Fruit fly (Drosophila melanogaster): ENCODE measurements around the gene Ucp4B.

Gene Ucp4B

DNA sequence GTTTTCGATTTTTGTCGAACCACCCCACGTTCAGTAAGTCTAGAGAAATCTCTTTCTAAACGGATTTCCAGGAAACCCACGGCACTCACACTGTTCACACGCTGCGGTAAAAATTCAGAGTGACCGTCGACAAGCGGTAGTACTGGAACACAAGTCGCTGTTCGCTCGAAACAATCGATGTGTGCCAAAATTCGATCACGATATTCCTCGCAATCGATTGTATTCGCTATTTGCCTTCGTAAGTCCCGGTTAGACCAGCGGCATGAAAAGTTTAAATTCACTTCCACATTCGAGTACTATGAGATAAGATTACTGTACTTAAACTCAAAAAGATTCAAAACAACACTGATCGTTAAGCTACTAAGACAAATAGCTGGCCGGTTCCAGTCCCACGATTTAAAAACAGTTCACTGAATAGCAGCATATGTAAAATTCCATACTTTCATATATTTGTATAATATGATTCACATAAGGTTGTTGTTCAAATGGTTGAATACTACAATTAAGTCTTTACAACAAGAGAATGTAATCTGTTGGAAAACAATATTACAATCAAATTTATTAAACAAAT is 11.3 kb downstream of the Ucp4B start, which contains the start of gene chic (continued):
- no peak for TF ChIP-seq CG14860 (GFP tag; IDR thresholded peaks at IDR 0.05; ENCODE audit: partially characterized antibody)
- peak; percentile 8 for TF ChIP-seq vfl (GFP tag; optimal IDR thresholded peaks at IDR 0.05)
- TF ChIP-seq Sry-δ (GFP tag; optimal IDR thresholded peaks at IDR 0.05) = peak; percentile 20
- TF ChIP-seq her (GFP tag; optimal IDR thresholded peaks at IDR 0.05) = peak; percentile 20
- TF ChIP-seq dm (GFP tag; optimal IDR thresholded peaks at IDR 0.05) = peak; percentile 42
- peak; percentile 10 for TF ChIP-seq Hsf (GFP tag; optimal IDR thresholded peaks at IDR 0.05)
- no peak for TF ChIP-seq bigmax (GFP tag; optimal IDR thresholded peaks at IDR 0.05)
- TF ChIP-seq ind (GFP tag; optimal IDR thresholded peaks at IDR 0.05) = peak; percentile 26
- TF ChIP-seq CG7786 (GFP tag; optimal IDR thresholded peaks at IDR 0.05) = peak; percentile 34
- TF ChIP-seq Hr3 (GFP tag; optimal IDR thresholded peaks at IDR 0.05) = peak; percentile 6
- TF ChIP-seq CG4617 (GFP tag; optimal IDR thresholded peaks at IDR 0.05; ENCODE audit: borderline replicate concordance) = peak; percentile 45
- peak; percentile 12 for TF ChIP-seq dmrt99B (tag; optimal IDR thresholded peaks at IDR 0.05)
- peak; percentile 79 for TF ChIP-seq Med (GFP tag)
- TF ChIP-seq dmrt11E (tag; optimal IDR thresholded peaks at IDR 0.05) = no peak
- no peak for TF ChIP-seq ato (GFP tag; IDR thresholded peaks at IDR 0.05; ENCODE audit: partially characterized antibody)
- peak; percentile 20 for TF ChIP-seq CG6765 (GFP tag; optimal IDR thresholded peaks at IDR 0.05)
- TF ChIP-seq pzg (GFP tag; optimal IDR thresholded peaks at IDR 0.05) = peak; percentile 85
- TF ChIP-seq Lhr (GFP tag; optimal IDR thresholded peaks at IDR 0.05) = no peak
- TF ChIP-seq pfk (GFP tag; optimal IDR thresholded peaks at IDR 0.05) = peak; percentile 29
- peak; percentile 5 for TF ChIP-seq org-1 (GFP tag; optimal IDR thresholded peaks at IDR 0.05)
- TF ChIP-seq Mad (GFP tag; optimal IDR thresholded peaks at IDR 0.05) = no peak
- no peak for TF ChIP-seq Sox100B (GFP tag; optimal IDR thresholded peaks at IDR 0.05)
- TF ChIP-seq en (GFP tag; optimal IDR thresholded peaks at IDR 0.05) = peak; percentile 10
- TF ChIP-seq Myb (GFP tag; optimal IDR thresholded peaks at IDR 0.05) = no peak
- TF ChIP-seq Fer3 (tag; optimal IDR thresholded peaks at IDR 0.05) = peak; percentile 27
- no peak for TF ChIP-seq CG2202 (tag; optimal IDR thresholded peaks at IDR 0.05)
- TF ChIP-seq CrebB (tag; optimal IDR thresholded peaks at IDR 0.05) = peak; percentile 52
- TF ChIP-seq E2f2 (GFP tag; IDR thresholded peaks at IDR 0.05) = no peak
- no peak for TF ChIP-seq CG4854 (GFP tag; optimal IDR thresholded peaks at IDR 0.05)
- no peak for TF ChIP-seq CG6683 (GFP tag; optimal IDR thresholded peaks at IDR 0.05)
- peak; percentile 57 for TF ChIP-seq stwl (tag; optimal IDR thresholded peaks at IDR 0.05)
- peak; percentile 23 for TF ChIP-seq emc (GFP tag; optimal IDR thresholded peaks at IDR 0.05)
- TF ChIP-seq CG2120 (GFP tag; optimal IDR thresholded peaks at IDR 0.05) = peak; percentile 40
- TF ChIP-seq CG18476 (GFP tag; optimal IDR thresholded peaks at IDR 0.05) = peak; percentile 11
- TF ChIP-seq CG17802 (tag; optimal IDR thresholded peaks at IDR 0.05) = peak; percentile 100
- peak; percentile 8 for TF ChIP-seq Nf-YC (tag; optimal IDR thresholded peaks at IDR 0.05)
- TF ChIP-seq psq (GFP tag; optimal IDR thresholded peaks at IDR 0.05) = no peak
- TF ChIP-seq CG12071 (GFP tag; optimal IDR thresholded peaks at IDR 0.05) = peak; percentile 23
- peak; percentile 18 for TF ChIP-seq NC2β (GFP tag; optimal IDR thresholded peaks at IDR 0.05)
- TF ChIP-seq Atf6 (GFP tag; IDR thresholded peaks at IDR 0.05) = no peak
- peak; percentile 3 for TF ChIP-seq wek (GFP tag; optimal IDR thresholded peaks at IDR 0.05)
- TF ChIP-seq ewg (GFP tag; optimal IDR thresholded peaks at IDR 0.05) = no peak
- TF ChIP-seq Nf-YA (GFP tag; IDR thresholded peaks at IDR 0.05) = no peak
- TF ChIP-seq kah (GFP tag; optimal IDR thresholded peaks at IDR 0.05) = no peak
- no peak for TF ChIP-seq CG8290 (GFP tag; optimal IDR thresholded peaks at IDR 0.05)
- TF ChIP-seq CG8290 (tag; optimal IDR thresholded peaks at IDR 0.05) = peak in 1 of 2 experiments; percentile 75
- peak; percentile 5 for TF ChIP-seq CG4820 (GFP tag; optimal IDR thresholded peaks at IDR 0.05)
- TF ChIP-seq CG13424 (tag; optimal IDR thresholded peaks at IDR 0.05) = peak; percentile 37
- TF ChIP-seq Hmr (GFP tag; optimal IDR thresholded peaks at IDR 0.05) = peak; percentile 34
- TF ChIP-seq slbo (GFP tag; IDR thresholded peaks at IDR 0.05) = no peak
- TF ChIP-seq scrt (GFP tag; optimal IDR thresholded peaks at IDR 0.05) = peak; percentile 22

Data from whole organism, embryonic.